Worm (Caenorhabditis elegans) whole organism, L4/young adult: ENCODE results near the gene nas-28.
A peak's percentile ranks its signal among the peaks of the same experiment; 100 is the strongest.

Experiments used
- W03F9.2 ChIP-seq: fragments of 150-350 bp; optimal IDR thresholded peaks from 2 replicates; lab custom pipeline; 2014; ENCODE audit warnings: missing biosample characterization, missing genetic modification characterization
- dao-5 ChIP-seq: sonication (generic microtip); optimal IDR thresholded peaks from 2 replicates; lab custom pipeline; 2016; ENCODE audit warnings: missing genotype, missing genetic modification characterization, moderate library complexity, missing compliant biosample characterization
- him-1 ChIP-seq: sonication (generic microtip); optimal IDR thresholded peaks from 2 replicates; lab custom pipeline; 2016; ENCODE audit warnings: missing genotype, missing genetic modification reagents, missing genetic modification characterization, missing compliant biosample characterization

Gene nas-28

DNA sequence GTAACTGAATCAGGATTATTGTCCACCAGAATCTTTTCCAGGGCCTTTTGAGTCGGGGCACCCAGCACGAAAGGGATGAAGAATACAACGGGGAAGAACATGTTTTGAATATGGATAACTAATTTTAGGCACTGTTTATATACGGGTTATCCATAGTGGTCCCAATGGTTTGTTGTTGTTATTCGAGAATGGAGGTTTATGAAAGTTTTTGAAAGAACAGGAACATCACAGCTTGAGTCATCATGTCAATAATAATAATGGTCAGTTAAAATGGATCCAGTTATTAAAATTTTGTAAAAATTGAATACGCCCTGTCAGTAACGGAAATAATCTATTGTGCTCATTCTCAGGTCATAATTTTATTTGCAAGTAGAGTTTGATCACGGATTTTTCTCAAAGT lies at the start of gene nas-28:
Gene nas-28, minus strand, starts transcription at position 101 of the 400 bp plus-strand sequence.
- TF ChIP-seq W03F9.2 (tag; lab: Kevin White, UChicago) (no peak), dao-5 (tag; lab: Kevin White, UChicago) (no peak), him-1 (no peak)

DNA sequence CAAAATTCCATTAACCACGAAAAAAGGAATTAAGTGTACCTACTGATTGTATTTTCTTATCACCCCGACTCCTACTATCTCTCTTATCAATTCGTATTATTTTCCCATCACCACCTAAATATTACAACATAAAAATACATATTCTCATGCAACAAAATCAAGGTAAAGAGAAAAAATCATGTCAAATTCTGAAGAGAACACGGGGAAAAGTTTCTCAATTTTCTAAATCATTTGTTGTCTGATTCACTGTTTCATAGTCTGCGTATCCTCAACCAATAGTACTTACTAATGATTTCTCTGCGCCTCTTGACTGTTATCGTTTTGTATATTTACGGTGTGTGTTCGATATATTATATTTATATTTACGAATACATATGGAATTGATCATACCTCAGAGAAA lies 48.9 kb upstream of the nas-28 start:
- TF ChIP-seq W03F9.2 (tag; lab: Kevin White, UChicago), result no peak
- no peak for TF ChIP-seq him-1
- TF ChIP-seq dao-5 (tag; lab: Kevin White, UChicago), result no peak

DNA sequence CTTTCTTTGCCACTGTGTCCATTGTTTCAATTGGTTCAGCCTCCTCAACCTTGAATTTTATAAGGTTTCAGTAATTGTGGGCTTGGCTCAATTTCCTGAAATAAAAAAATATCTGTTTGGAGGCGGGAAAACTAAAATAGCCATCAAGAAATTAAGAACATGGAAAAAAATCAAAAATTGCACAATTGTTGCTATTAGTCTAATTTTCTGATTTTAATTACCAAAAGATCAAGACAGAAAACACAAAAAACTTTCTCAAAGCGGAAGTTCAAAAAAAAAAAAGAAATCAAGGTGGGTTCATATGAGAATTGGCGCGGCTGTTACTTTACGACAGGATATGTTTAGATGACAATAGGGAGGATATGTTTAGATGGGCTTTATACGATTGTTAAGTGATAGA lies 47.9 kb upstream of the nas-28 start, which contains the start of gene esyt-2:
Gene esyt-2, minus strand, starts transcription at position 101 of the 400 bp plus-strand sequence.
- TF ChIP-seq dao-5 (tag; lab: Kevin White, UChicago) (no peak), him-1 (no peak), W03F9.2 (tag; lab: Kevin White, UChicago) (no peak)

DNA sequence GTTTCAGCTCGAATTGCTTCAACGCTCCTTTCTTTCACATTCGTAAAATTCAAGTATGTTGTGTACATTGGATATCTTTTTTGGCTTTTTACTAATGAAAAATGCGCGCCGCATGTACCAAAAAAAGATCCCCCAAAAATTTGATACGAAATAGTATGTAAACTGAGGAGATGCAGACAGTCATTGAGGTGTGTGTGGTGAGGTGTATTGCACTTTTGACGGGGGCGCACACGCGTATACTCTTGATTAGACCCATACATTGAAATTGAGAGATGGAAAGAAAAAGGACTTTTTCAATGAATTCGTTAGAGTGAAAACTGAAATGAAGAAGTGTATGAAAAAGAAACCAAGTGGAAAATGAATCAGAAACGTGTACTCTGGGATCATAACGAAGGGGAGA lies 38.4 kb upstream of the nas-28 start:
- TF ChIP-seq W03F9.2 (tag; lab: Kevin White, UChicago), result no peak
- no peak for TF ChIP-seq him-1
- TF ChIP-seq dao-5 (tag; lab: Kevin White, UChicago), result no peak

DNA sequence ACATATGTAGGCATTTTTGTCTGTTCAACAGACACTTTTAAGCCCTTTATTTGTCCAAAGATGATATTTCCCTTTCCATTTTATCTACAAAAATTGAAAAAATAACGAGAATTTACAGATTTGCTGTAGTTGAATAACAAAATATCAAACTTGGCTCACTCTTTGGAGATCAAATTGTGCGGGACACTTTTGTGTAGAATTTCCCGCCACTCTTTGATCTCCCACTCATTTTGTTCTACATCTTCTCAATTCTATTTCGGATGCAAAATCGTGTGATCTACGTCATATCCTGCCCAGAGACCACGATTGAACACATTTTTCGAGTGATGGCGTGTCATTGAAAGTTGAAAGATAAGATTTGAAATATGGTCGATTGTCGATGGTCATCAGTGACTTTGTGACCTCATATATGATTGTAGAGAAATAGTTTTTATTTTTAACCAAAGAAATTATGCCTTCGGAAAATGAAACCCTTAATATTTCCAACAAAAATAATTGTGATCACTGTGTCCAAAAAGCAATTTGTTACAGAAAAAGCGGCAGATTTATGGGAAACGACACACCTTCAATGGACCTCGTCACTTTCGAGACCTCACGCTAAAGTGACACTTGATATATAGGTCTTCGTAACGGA lies 33.9 kb upstream of the nas-28 start, which contains the start of gene hot-4:
Gene hot-4, plus strand, starts transcription at position 584 of the 634 bp plus-strand sequence.
- TF ChIP-seq him-1, result no peak
- no peak for TF ChIP-seq W03F9.2 (tag; lab: Kevin White, UChicago)
- no peak for TF ChIP-seq dao-5 (tag; lab: Kevin White, UChicago)

DNA sequence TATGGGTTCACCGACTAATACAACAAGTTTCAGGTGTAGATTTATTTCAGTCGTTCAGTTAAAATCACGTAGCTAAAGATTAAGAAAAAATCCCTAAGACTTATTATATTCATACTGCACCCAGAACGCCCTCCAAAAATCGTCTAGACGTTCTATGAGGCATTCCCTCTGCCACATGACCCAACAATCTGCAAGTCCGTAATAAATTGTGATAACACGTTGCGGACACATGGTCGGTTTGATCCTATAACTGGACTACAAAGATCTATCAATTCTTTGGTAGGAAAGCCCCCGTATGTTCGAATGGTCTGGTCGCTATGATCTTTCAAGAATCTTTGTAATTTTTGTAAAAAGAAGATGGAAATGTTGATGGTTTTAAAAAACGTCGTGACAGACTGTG lies 32.9 kb upstream of the nas-28 start:
- TF ChIP-seq dao-5 (tag; lab: Kevin White, UChicago), result no peak
- no peak for TF ChIP-seq him-1
- TF ChIP-seq W03F9.2 (tag; lab: Kevin White, UChicago), result no peak

DNA sequence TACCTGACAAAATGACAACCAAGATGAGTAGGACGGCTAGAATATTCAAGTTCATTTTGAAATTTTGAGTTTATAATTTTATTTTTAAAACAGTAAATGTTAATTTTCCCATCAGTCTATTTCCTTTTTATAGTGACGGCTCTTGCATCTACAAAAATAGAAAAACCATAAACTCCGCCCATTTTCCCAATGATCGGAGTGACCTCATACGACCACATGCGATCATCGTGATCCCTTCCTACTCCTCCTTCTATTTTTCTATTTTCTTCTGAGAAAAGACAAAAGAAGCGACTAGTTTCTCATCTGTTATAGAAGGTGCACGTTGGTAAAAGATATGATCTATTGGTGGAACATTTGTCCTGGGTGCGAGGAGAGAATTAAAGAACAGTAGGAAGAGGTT lies 32.5 kb upstream of the nas-28 start, which contains the start of gene C23G10.11:
Gene C23G10.11, minus strand, starts transcription at position 101 of the 400 bp plus-strand sequence.
- TF ChIP-seq W03F9.2 (tag; lab: Kevin White, UChicago) (no peak), dao-5 (tag; lab: Kevin White, UChicago) (no peak), him-1 (no peak)

DNA sequence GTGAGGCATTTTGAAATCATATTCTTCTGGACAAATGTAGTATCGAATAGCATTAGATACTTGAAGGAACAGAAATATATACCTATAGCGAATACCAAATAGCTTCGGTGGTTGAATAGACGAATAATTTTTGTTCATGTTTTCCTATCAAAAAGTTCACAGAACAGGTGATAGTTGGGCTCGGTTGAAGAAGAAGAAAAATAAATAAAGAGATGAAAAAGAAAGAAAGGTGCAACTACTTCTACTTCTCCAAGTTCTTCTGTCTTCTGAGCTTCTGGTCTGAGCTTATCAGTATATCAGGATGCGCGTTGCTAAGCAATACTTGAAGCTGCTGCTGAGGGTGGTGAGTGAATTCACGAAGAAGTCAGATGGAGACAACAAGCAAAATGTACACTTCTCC lies 30.9 kb upstream of the nas-28 start, which contains the start of gene C23G10.10:
Gene C23G10.10, minus strand, starts transcription at position 101 of the 400 bp plus-strand sequence.
- TF ChIP-seq him-1, result no peak
- TF ChIP-seq dao-5 (tag; lab: Kevin White, UChicago), result no peak
- TF ChIP-seq W03F9.2 (tag; lab: Kevin White, UChicago), result no peak

DNA sequence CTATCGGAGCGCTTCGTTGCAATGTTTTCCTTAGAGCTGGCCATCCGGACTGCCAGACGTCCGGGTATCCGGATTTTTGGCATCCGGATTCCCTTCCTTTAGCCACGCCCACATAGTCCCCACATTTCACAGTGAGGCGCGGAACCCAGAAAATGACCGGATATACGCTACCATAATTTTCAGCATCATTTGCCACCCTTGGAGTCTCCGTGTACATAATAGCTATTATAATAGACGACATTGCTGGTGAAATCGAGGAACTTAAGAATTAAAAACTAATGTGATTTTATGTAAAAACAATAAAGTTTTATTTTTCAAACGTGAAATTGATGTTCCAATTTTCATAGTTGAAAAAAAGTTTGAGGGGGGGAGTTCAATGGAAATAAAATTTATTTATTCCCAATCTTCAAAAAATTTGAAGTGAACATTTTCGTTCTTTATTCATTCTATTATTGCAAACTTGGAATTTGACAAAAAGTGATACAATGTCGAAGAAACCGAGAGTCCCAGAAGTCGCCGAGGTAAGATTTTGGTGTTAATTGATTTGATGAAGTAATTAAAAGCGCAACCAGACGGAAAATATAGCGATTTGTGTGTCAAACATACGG lies 27.3 kb upstream of the nas-28 start:
- TF ChIP-seq him-1 (no peak), dao-5 (tag; lab: Kevin White, UChicago) (no peak), W03F9.2 (tag; lab: Kevin White, UChicago) (no peak)

DNA sequence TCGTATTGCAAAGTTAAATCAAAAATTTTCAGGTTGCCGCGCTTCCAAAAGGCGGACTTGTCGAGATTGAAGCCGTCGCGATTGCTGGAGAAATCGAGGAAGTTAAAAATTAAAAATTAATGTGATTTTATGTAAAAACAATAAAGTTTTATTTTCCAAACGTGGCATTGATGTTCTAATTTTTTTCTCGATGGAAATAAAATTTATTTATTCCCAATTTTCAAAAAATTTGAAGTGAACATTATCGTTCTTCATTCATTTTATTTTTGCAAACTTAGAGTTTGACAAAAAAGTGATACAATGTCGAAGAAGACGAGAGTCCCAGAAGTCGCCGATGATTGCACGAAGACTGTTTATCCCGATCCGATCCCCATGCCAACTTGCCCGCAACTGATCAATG lies 26.0 kb upstream of the nas-28 start, which contains the start of gene C23G10.1:
Gene C23G10.1, plus strand, starts transcription at position 301 of the 400 bp plus-strand sequence.
- no peak for TF ChIP-seq W03F9.2 (tag; lab: Kevin White, UChicago)
- no peak for TF ChIP-seq dao-5 (tag; lab: Kevin White, UChicago)
- TF ChIP-seq him-1, result no peak

DNA sequence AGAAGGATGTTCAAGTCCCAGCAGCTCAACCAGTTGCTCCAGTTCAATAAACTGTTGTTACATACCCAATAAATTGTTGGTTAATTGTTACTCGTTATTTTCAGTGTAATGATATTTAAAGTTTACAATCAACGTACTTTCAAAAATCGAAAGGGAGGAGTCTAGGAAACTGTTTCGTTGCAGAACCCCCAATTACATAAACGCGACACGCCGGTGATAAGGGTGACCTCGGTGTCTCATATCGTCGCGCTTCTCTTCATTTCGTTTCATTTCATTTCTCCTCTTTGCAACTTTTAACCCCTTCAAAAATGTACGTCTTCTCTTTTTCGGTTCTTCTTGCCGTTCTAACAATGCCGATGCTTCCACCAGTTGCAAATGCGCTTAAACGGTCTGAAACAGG lies 24.9 kb upstream of the nas-28 start, which contains the start of gene C23G10.2:
Gene C23G10.2, plus strand, starts transcription at position 184 of the 400 bp plus-strand sequence.
- TF ChIP-seq dao-5 (tag; lab: Kevin White, UChicago) (no peak), W03F9.2 (tag; lab: Kevin White, UChicago) (no peak), him-1 (no peak)

DNA sequence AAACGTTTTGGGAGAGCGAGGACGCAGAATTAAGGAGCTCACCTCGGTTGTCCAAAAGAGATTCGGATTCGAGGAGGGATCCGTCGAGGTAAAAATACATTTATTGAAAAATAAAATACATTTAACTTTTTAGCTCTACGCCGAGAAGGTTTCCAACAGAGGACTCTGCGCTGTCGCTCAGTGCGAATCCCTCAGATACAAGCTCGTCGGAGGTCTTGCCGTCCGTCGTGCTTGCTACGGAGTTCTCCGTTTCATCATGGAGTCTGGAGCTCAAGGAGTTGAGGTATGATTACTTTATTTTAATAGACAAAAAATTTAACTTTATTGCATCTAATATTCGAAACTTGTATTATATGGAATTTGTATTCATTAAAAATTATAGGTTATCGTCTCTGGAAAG lies 24.0 kb upstream of the nas-28 start:
- TF ChIP-seq W03F9.2 (tag; lab: Kevin White, UChicago) (no peak), him-1 (no peak), dao-5 (tag; lab: Kevin White, UChicago) (no peak)

DNA sequence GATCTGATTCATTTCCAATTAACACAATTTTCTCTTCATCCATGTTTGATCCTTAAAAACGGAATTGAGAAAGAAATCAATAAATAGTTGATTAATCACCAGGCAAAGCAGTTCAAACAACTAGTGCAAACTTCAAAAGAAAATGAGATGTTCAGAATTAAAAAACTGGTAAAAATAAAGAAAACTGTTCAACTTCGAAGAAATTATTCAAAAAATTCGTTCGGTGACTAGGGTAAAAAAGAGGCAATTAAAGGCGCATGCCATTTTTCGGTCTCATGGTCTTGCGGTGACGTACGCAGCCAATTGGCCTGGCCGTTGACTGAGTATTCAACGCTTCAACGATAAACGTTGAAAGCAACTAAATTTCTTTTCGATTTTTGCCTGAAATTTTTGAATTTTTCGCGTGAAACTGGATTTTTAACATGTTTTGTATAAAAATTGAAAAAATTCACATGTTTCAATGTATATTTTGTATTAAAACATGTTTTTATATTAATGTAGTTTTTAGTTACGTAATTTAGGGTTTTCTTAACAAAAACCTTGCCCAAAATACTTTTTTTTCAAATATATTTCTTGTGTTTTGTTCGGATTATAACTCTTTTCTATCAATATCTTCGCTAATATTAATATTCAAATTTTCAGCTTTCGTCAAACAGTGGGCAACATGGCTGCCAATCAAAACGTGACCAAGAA lies 23.3 kb upstream of the nas-28 start, which contains the start of the genes sna-3 and rps-3:
Gene sna-3, minus strand, starts transcription at position 51 of the 693 bp plus-strand sequence.
Gene rps-3, plus strand, starts transcription at position 643 of the 693 bp plus-strand sequence.
- TF ChIP-seq W03F9.2 (tag; lab: Kevin White, UChicago), result peak; percentile 90
- no peak for TF ChIP-seq dao-5 (tag; lab: Kevin White, UChicago)
